Worm (Caenorhabditis elegans) whole organism, L4 larva: ENCODE measurements around the gene srw-120.

Experiments
- D1046.2 ChIP-seq: fragments of 200-800 bp; sonication (Bioruptor generic); IDR thresholded peaks from 2 replicates; pipeline ENCODE4 v1.3.6; 2022; ENCODE audit warnings: missing genetic modification characterization, missing compliant biosample characterization
- F10B5.3 ChIP-seq: sonication (generic microtip); optimal IDR thresholded peaks from 2 replicates; lab custom pipeline; 2016; ENCODE audit warnings: mild to moderate bottlenecking, missing genetic modification characterization, missing compliant biosample characterization
- F26F4.8 ChIP-seq: fragments of 200-800 bp; sonication (Bioruptor generic); conservative IDR thresholded peaks from 2 replicates; pipeline ENCODE4 v1.3.6; 2022; ENCODE audit warnings: missing genetic modification characterization, missing compliant biosample characterization
- F37D6.2 ChIP-seq: sonication (generic microtip); optimal IDR thresholded peaks from 2 replicates; lab custom pipeline; 2016; ENCODE audit warnings: mild to moderate bottlenecking, missing genetic modification characterization, missing compliant biosample characterization
- Y48G9A.11 ChIP-seq: fragments of 200-800 bp; sonication (Bioruptor generic); IDR thresholded peaks from 2 replicates; pipeline ENCODE4 v1.3.6; 2022; ENCODE audit warnings: missing genetic modification reagents, missing genetic modification characterization, missing compliant biosample characterization
- Y75B8A.6 ChIP-seq: fragments of 200-800 bp; sonication (Bioruptor generic); IDR thresholded peaks from 2 replicates; pipeline ENCODE4 v1.3.6; 2022; ENCODE audit warnings: missing genetic modification reagents, missing genetic modification characterization, missing compliant biosample characterization
- ZK337.2 ChIP-seq: fragments of 200-800 bp; sonication (Bioruptor generic); IDR thresholded peaks from 2 replicates; pipeline ENCODE4 v1.3.6; 2022; ENCODE audit warnings: missing genetic modification reagents, missing genetic modification characterization, missing compliant biosample characterization
- aha-1 ChIP-seq: fragments of 150-350 bp; peaks from one replicate; lab custom pipeline; 2014; ENCODE audit warnings: missing biosample characterization, missing genetic modification characterization
- daf-16 ChIP-seq, 3 experiments: sonication (generic microtip); optimal IDR thresholded peaks; 2 replicates each; lab custom pipeline; 2016 to 2017; ENCODE audit warnings: missing genetic modification characterization in 3 of 3, missing genetic modification reagents in 3 of 3, mild to moderate bottlenecking in 2 of 3, missing compliant biosample characterization in 2 of 3, missing biosample characterization in 1 of 3, moderate library complexity in 1 of 3
- daf-19 ChIP-seq: fragments of 200-800 bp; sonication (Bioruptor generic); conservative IDR thresholded peaks from 2 replicates; pipeline ENCODE4 v1.3.6; 2022; ENCODE audit warnings: missing genetic modification characterization, missing compliant biosample characterization
- dmd-8 ChIP-seq: fragments of 200-800 bp; sonication (Bioruptor generic); IDR thresholded peaks from 2 replicates; pipeline ENCODE4 v1.3.6; 2022; ENCODE audit warnings: missing genetic modification characterization, missing compliant biosample characterization
- dpl-1 ChIP-seq: fragments of 150-350 bp; optimal IDR thresholded peaks from 2 replicates; lab custom pipeline; 2014; ENCODE audit warnings: missing biosample characterization, missing genetic modification reagents, missing genetic modification characterization
- egl-27 ChIP-seq: sonication (generic microtip); optimal IDR thresholded peaks from 3 replicates; lab custom pipeline; 2017; ENCODE audit warnings: missing biosample characterization, missing genetic modification reagents, missing genetic modification characterization
- gei-8 ChIP-seq: fragments of 200-800 bp; sonication (Bioruptor generic); optimal IDR thresholded peaks from 2 replicates; lab custom pipeline; 2018; ENCODE audit warnings: mild to moderate bottlenecking, missing genetic modification characterization, missing compliant biosample characterization
- hif-1 ChIP-seq, 2 experiments: sonication (generic microtip); optimal IDR thresholded peaks; 2 replicates each; lab custom pipeline; 2016 to 2017; ENCODE audit warnings: missing compliant biosample characterization in 2 of 2, missing genetic modification characterization in 2 of 2, missing genetic modification reagents in 2 of 2, missing genotype in 2 of 2, mild to moderate bottlenecking in 1 of 2
- hmg-1.1 ChIP-seq: fragments of 200-800 bp; sonication (Bioruptor generic); IDR thresholded peaks from 2 replicates; pipeline ENCODE4 v1.3.6; 2022; ENCODE audit warnings: missing genetic modification reagents, missing genetic modification characterization, missing compliant biosample characterization
- lin-1 ChIP-seq: fragments of 200-800 bp; sonication (Bioruptor generic); IDR thresholded peaks from 2 replicates; pipeline ENCODE4 v1.3.6; 2022; ENCODE audit warnings: missing genetic modification reagents, missing genetic modification characterization, missing compliant biosample characterization
- lin-15B ChIP-seq: fragments of 150-350 bp; sonication (generic microtip); optimal IDR thresholded peaks from 3 replicates; lab custom pipeline; 2014; ENCODE audit warnings: missing biosample characterization, missing genetic modification characterization
- mep-1 ChIP-seq: fragments of 150-350 bp; sonication (generic microtip); optimal IDR thresholded peaks from 3 replicates; lab custom pipeline; 2014; ENCODE audit warnings: missing biosample characterization, missing genetic modification characterization
- nhr-10 ChIP-seq: fragments of 150-350 bp; optimal IDR thresholded peaks from 2 replicates; lab custom pipeline; 2014; ENCODE audit warnings: missing biosample characterization, missing genetic modification characterization
- nhr-28 ChIP-seq: fragments of 150-350 bp; optimal IDR thresholded peaks from 2 replicates; lab custom pipeline; 2014; ENCODE audit warnings: missing biosample characterization, missing genetic modification characterization
- nhr-42 ChIP-seq: fragments of 200-800 bp; sonication (Bioruptor generic); IDR thresholded peaks from 2 replicates; pipeline ENCODE4 v1.3.6; 2022; ENCODE audit warnings: missing genetic modification characterization, missing compliant biosample characterization
- nhr-48 ChIP-seq: sonication (generic microtip); optimal IDR thresholded peaks from 2 replicates; lab custom pipeline; 2016; ENCODE audit warnings: mild to moderate bottlenecking, missing genetic modification characterization, missing compliant biosample characterization
- php-3 ChIP-seq: fragments of 200-800 bp; sonication (Bioruptor generic); IDR thresholded peaks from 2 replicates; pipeline ENCODE4 v1.3.6; 2022; ENCODE audit warnings: missing genetic modification reagents, missing genetic modification characterization, missing compliant biosample characterization
- pqm-1 ChIP-seq: sonication (generic microtip); optimal IDR thresholded peaks from 2 replicates; lab custom pipeline; 2017; ENCODE audit warnings: missing biosample characterization, missing genetic modification characterization
- sdz-12 ChIP-seq: fragments of 200-800 bp; sonication (Bioruptor generic); optimal IDR thresholded peaks from 2 replicates; lab custom pipeline; 2018; ENCODE audit warnings: mild to moderate bottlenecking, missing genetic modification characterization, missing compliant biosample characterization
- set-16 ChIP-seq: fragments of 200-800 bp; sonication (Bioruptor generic); IDR thresholded peaks from 2 replicates; pipeline ENCODE4 v1.3.6; 2022; ENCODE audit warnings: missing genetic modification reagents, missing genetic modification characterization, missing compliant biosample characterization
- snpc-1.2 ChIP-seq: fragments of 200-800 bp; sonication (Bioruptor generic); IDR thresholded peaks from 2 replicates; pipeline ENCODE4 v1.3.6; 2022; ENCODE audit warnings: missing genetic modification reagents, missing genetic modification characterization, missing compliant biosample characterization
- snpc-4 ChIP-seq: fragments of 150-350 bp; optimal IDR thresholded peaks from 2 replicates; lab custom pipeline; 2014; ENCODE audit warnings: missing biosample characterization, missing genetic modification characterization
- ztf-11 ChIP-seq: fragments of 150-350 bp; optimal IDR thresholded peaks from 2 replicates; lab custom pipeline; 2014; ENCODE audit warnings: missing biosample characterization, missing genetic modification characterization

The srw-120 gene

ce11 chrV:3038058-3038457 is 42.1 kb upstream of the srw-120 start:
- TF ChIP-seq nhr-10 (tag; lab: Kevin White, UChicago): no peak
- no peak for TF ChIP-seq php-3
- TF ChIP-seq set-16 (GFP tag; lab: Robert Waterston, UW): peak; percentile 82
- TF ChIP-seq nhr-28 (tag; lab: Kevin White, UChicago): no peak
- TF ChIP-seq, all 104 proteins: peak for 1

ce11 chrV:3034236-3034635 is 38.2 kb upstream of the srw-120 start, which contains the start of gene srw-8:
Gene srw-8, minus strand, starts transcription at chrV:3034336.
- TF ChIP-seq daf-19 (GFP tag; lab: Robert Waterston, UW) (no peak), gei-8 (no peak), egl-27 (tag; lab: Kevin White, UChicago) (no peak), sdz-12 (no peak), snpc-1.2 (GFP tag; lab: Robert Waterston, UW) (no peak), nhr-48 (tag; lab: Kevin White, UChicago) (no peak), ztf-11 (tag; lab: Kevin White, UChicago) (no peak), F26F4.8 (no peak), mep-1 (tag; lab: Kevin White, UChicago) (no peak)

ce11 chrV:3032343-3032742 is 36.3 kb upstream of the srw-120 start, which contains the start of gene irld-38:
Gene irld-38, minus strand, starts transcription at chrV:3032443.
- TF ChIP-seq sdz-12: no peak
- no peak for TF ChIP-seq lin-15B (tag; lab: Kevin White, UChicago)
- no peak for TF ChIP-seq lin-1 (GFP tag; lab: Robert Waterston, UW)
- no peak for TF ChIP-seq set-16 (GFP tag; lab: Robert Waterston, UW)
- no peak for TF ChIP-seq hif-1 (tag; optimal IDR thresholded peaks at IDR 0.05; lab: Kevin White, UChicago)
- no peak for TF ChIP-seq dpl-1
- TF ChIP-seq D1046.2 (GFP tag; lab: Robert Waterston, UW): no peak
- no peak for TF ChIP-seq ZK337.2 (GFP tag; lab: Robert Waterston, UW)
- no peak for TF ChIP-seq snpc-4
- no peak for TF ChIP-seq F37D6.2
- TF ChIP-seq hmg-1.1: no peak
- no peak for TF ChIP-seq Y48G9A.11 (GFP tag; lab: Robert Waterston, UW)
- no peak for TF ChIP-seq Y75B8A.6 (GFP tag; lab: Robert Waterston, UW)

- TF ChIP-seq F10B5.3 (tag; lab: Kevin White, UChicago) (no peak), dmd-8 (no peak), aha-1 (tag; lab: Kevin White, UChicago) (peak; percentile 73), F37D6.2 (no peak), pqm-1 (tag; lab: Kevin White, UChicago) (peak; percentile 12), nhr-48 (tag; lab: Kevin White, UChicago) (no peak)
Measured at ce11 chrV:3028205-3028604, 32.2 kb upstream of the srw-120 start, which contains the start of gene asp-7. Gene asp-7, plus strand, starts transcription at chrV:3028285.

ce11 chrV:3024274-3024673 is 28.3 kb upstream of the srw-120 start, which contains the start of gene asp-8:
Gene asp-8, plus strand, starts transcription at chrV:3024549.
- peak; percentile 75 for TF ChIP-seq nhr-28 (tag; lab: Kevin White, UChicago)
- TF ChIP-seq daf-16 (GFP tag; optimal IDR thresholded peaks at IDR 0.05; lab: Kevin White, UChicago): no peak
- TF ChIP-seq daf-16 (tag; optimal IDR thresholded peaks at IDR 0.05; lab: Kevin White, UChicago): peak; percentile 63
- no peak for TF ChIP-seq nhr-42 (GFP tag; lab: Robert Waterston, UW)
- no peak for TF ChIP-seq set-16 (GFP tag; lab: Robert Waterston, UW)

ce11 chrV:3021306-3021705 is 25.3 kb upstream of the srw-120 start, which contains the start of gene irld-12:
Gene irld-12, minus strand, starts transcription at chrV:3021406.
- no peak for TF ChIP-seq lin-15B (tag; lab: Kevin White, UChicago)
